Worm (Caenorhabditis elegans) whole organism, L1 larva: ENCODE results near the gene acs-20.

Source experiments
- C04F5.9 ChIP-seq: sonication (generic microtip); optimal IDR thresholded peaks from 2 replicates; lab custom pipeline; 2016; ENCODE audit warnings: missing genetic modification characterization, missing compliant biosample characterization
- C34B4.2 ChIP-seq: sonication (generic microtip); optimal IDR thresholded peaks from 2 replicates; lab custom pipeline; 2017; ENCODE audit warnings: mild to moderate bottlenecking, missing genetic modification characterization, missing compliant biosample characterization
- Y116A8C.19 ChIP-seq: sonication (generic microtip); optimal IDR thresholded peaks from 2 replicates; lab custom pipeline; 2016; ENCODE audit warnings: missing compliant biosample characterization, missing genetic modification characterization, borderline replicate concordance
- alr-1 ChIP-seq: fragments of 200-800 bp; sonication (Bioruptor generic); optimal IDR thresholded peaks from 2 replicates; lab custom pipeline; 2018; ENCODE audit warnings: borderline replicate concordance, mild to moderate bottlenecking, missing genetic modification characterization, missing compliant biosample characterization
- ama-1 ChIP-seq: fragments of 150-350 bp; optimal IDR thresholded peaks from 2 replicates; lab custom pipeline; 2014
- blmp-1 ChIP-seq: fragments of 150-350 bp; optimal IDR thresholded peaks from 2 replicates; lab custom pipeline; 2014; ENCODE audit warnings: missing biosample characterization, missing genetic modification characterization
- ceh-82 ChIP-seq, 3 experiments: fragments of 150-350 bp in 1 of 3; sonication (generic microtip) in 2 of 3; optimal IDR thresholded peaks; 2 replicates each; lab custom pipeline; 2014 to 2017; ENCODE audit warnings: missing biosample characterization in 3 of 3, missing genetic modification characterization in 3 of 3
- ceh-90 ChIP-seq: sonication (generic microtip); optimal IDR thresholded peaks from 2 replicates; lab custom pipeline; 2016; ENCODE audit warnings: missing genetic modification characterization, missing compliant biosample characterization
- dpl-1 ChIP-seq, 3 experiments: fragments of 150-350 bp in 2 of 3; sonication (generic microtip) in 1 of 3; optimal IDR thresholded peaks; 2 replicates each; lab custom pipeline; 2014 to 2017; ENCODE audit warnings: missing biosample characterization in 3 of 3, missing genetic modification characterization in 3 of 3, missing genetic modification reagents in 3 of 3
- efl-1 ChIP-seq, 4 experiments: fragments of 150-350 bp; optimal IDR thresholded peaks in 3 of 4; peaks in 1 of 4; 1 replicate in 1 of 4; 2 replicates in 3 of 4; lab custom pipeline; 2014; ENCODE audit warnings: missing biosample characterization in 2 of 4, missing genetic modification characterization in 2 of 4, missing genetic modification reagents in 2 of 4
- efl-3 ChIP-seq: fragments of 200-800 bp; sonication (Bioruptor generic); optimal IDR thresholded peaks from 2 replicates; lab custom pipeline; 2018; ENCODE audit warnings: mild to moderate bottlenecking, missing genetic modification characterization, missing compliant biosample characterization
- egl-13 ChIP-seq: sonication (generic microtip); optimal IDR thresholded peaks from 2 replicates; lab custom pipeline; 2016; ENCODE audit warnings: missing genotype, missing genetic modification reagents, missing genetic modification characterization, missing compliant biosample characterization
- elt-2 ChIP-seq: sonication (generic microtip); optimal IDR thresholded peaks from 2 replicates; lab custom pipeline; 2016; ENCODE audit warnings: missing genetic modification characterization, mild to moderate bottlenecking, inconsistent platforms, missing compliant biosample characterization, missing genetic modification reagents
- elt-3 ChIP-seq, 6 experiments: fragments of 150-350 bp in 1 of 6; sonication (generic microtip); optimal IDR thresholded peaks; 2 replicates each; lab custom pipeline; 2017 to 2018; ENCODE audit warnings: missing biosample characterization in 6 of 6, missing genetic modification characterization in 6 of 6, inconsistent platforms in 1 of 6
- fkh-4 ChIP-seq: sonication (generic microtip); optimal IDR thresholded peaks from 2 replicates; lab custom pipeline; 2016; ENCODE audit warnings: missing compliant biosample characterization, missing genetic modification characterization, borderline replicate concordance
- grh-1 ChIP-seq: fragments of 200-800 bp; sonication (Bioruptor generic); IDR thresholded peaks from 2 replicates; pipeline ENCODE4 v1.3.6; 2022; ENCODE audit warnings: missing genetic modification reagents, missing genetic modification characterization, missing compliant biosample characterization
- hpl-2 ChIP-seq: fragments of 150-350 bp; optimal IDR thresholded peaks from 2 replicates; lab custom pipeline; 2014; ENCODE audit warnings: missing biosample characterization, missing genetic modification reagents, missing genetic modification characterization
- irx-1 ChIP-seq: sonication (generic microtip); optimal IDR thresholded peaks from 2 replicates; lab custom pipeline; 2016; ENCODE audit warnings: missing genetic modification characterization, missing compliant biosample characterization
- lin-14 ChIP-seq: fragments of 200-800 bp; sonication (Bioruptor generic); optimal IDR thresholded peaks from 2 replicates; lab custom pipeline; 2018; ENCODE audit warnings: mild to moderate bottlenecking, missing genetic modification characterization, moderate library complexity, missing compliant biosample characterization
- lin-39 ChIP-seq: fragments of 150-350 bp; optimal IDR thresholded peaks from 2 replicates; lab custom pipeline; 2014; ENCODE audit warnings: missing biosample characterization, missing genetic modification reagents, missing genetic modification characterization
- lsy-2 ChIP-seq, 2 experiments: fragments of 150-350 bp; optimal IDR thresholded peaks; 2 replicates each; lab custom pipeline; 2014; ENCODE audit warnings: missing biosample characterization in 2 of 2, missing genetic modification characterization in 2 of 2
- mep-1 ChIP-seq: fragments of 150-350 bp; optimal IDR thresholded peaks from 2 replicates; lab custom pipeline; 2014; ENCODE audit warnings: missing biosample characterization, missing genetic modification characterization
- nhr-71 ChIP-seq: sonication (generic microtip); optimal IDR thresholded peaks from 2 replicates; lab custom pipeline; 2016; ENCODE audit warnings: mild to moderate bottlenecking, missing genetic modification characterization, moderate library complexity, missing compliant biosample characterization
- nhr-77 ChIP-seq: fragments of 150-350 bp; optimal IDR thresholded peaks from 2 replicates; lab custom pipeline; 2014; ENCODE audit warnings: missing biosample characterization, missing genetic modification characterization
- nhr-90 ChIP-seq: sonication (generic microtip); optimal IDR thresholded peaks from 2 replicates; lab custom pipeline; 2016; ENCODE audit warnings: mild to moderate bottlenecking, missing genetic modification characterization, missing compliant biosample characterization; ENCODE audit not compliant: poor library complexity
- pag-3 ChIP-seq: sonication (generic microtip); optimal IDR thresholded peaks from 2 replicates; lab custom pipeline; 2017; ENCODE audit warnings: missing genetic modification characterization, mild to moderate bottlenecking, missing compliant biosample characterization, antibody characterized with exemption, borderline replicate concordance; ENCODE audit not compliant: insufficient read depth
- pqm-1 ChIP-seq: sonication (generic microtip); optimal IDR thresholded peaks from 3 replicates; lab custom pipeline; 2017; ENCODE audit warnings: missing biosample characterization, missing genetic modification characterization
- snu-23 ChIP-seq: sonication (generic microtip); optimal IDR thresholded peaks from 2 replicates; lab custom pipeline; 2016; ENCODE audit warnings: missing genetic modification characterization, missing compliant biosample characterization
- sox-4 ChIP-seq: sonication (generic microtip); optimal IDR thresholded peaks from 2 replicates; lab custom pipeline; 2016; ENCODE audit warnings: missing genetic modification characterization, missing compliant biosample characterization
- sup-37 ChIP-seq: fragments of 200-800 bp; sonication (Bioruptor generic); optimal IDR thresholded peaks from 2 replicates; lab custom pipeline; 2018; ENCODE audit warnings: mild to moderate bottlenecking, missing genetic modification characterization, missing compliant biosample characterization
- swsn-7 ChIP-seq: sonication (generic microtip); optimal IDR thresholded peaks from 2 replicates; lab custom pipeline; 2016; ENCODE audit warnings: missing genetic modification characterization, missing compliant biosample characterization
- vab-15 ChIP-seq: sonication (generic microtip); optimal IDR thresholded peaks from 2 replicates; lab custom pipeline; 2017; ENCODE audit warnings: missing genotype, mild to moderate bottlenecking, missing genetic modification characterization, missing compliant biosample characterization

The acs-20 gene

DNA sequence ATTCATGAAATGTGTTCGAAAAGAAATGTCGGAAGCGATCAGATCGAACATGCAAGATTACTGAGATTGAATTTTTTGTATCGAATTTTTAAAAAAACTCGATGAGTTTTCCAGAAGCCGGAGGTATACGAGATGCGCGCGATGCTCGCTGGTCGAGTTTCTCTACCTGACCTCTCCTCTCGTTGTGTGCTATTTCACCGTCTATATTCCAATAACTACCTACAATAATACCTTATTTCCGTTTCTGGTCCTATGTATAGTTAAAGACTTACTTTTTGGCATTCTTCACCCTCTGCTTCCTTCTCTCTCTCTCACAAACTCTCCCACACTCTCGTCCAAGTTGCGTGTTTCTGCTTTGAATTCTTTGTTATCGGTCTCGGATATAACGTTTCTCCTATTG, 27.2 kb downstream of the acs-20 start:
- no peak for TF ChIP-seq irx-1 (tag; lab: Kevin White, UChicago)
- TF ChIP-seq, all 84 proteins: peak for 0

DNA sequence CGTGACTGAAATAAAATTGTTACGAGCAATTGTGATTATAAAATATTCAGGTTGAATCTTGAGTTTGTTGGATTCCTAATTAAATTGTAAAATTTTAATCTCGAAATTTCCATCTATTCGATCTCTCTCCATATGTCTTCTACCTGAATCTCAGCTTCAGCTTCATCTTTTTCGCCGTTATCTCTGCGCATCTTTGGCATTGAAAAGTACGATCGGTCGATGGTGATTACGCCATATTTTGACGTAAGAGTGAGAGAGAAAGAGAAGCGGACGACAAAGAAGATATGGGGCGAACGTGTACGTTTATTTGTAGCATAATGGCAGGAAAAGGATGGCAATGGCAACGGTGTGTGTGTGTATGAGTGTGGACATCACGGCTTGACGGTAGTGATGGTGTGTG, 31.9 kb downstream of the acs-20 start:
- peak; percentile 11 for TF ChIP-seq blmp-1 (tag; lab: Kevin White, UChicago)
- TF ChIP-seq ama-1 (lab: Kevin White, UChicago), result no peak
- TF ChIP-seq ceh-90 (tag; lab: Kevin White, UChicago), result no peak

DNA sequence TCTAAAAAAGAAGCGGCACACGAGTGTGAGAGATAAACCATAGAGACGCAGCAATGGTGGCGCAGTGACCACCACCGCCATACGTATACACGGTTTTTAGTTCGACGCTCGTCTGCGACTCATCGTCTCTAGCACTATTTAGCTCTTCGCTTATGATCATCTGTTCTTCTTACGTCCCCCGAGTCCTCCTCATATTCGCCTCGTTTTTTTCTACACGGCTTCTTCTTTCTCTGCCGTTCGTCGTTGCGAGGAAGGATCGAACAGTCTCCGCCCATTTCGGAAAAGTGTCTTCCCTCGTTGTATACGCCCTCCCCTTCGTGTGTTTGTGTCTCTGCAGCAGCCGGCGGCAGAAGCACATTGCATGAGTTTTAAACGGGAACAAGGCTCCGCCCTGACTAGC, 33.5 kb downstream of the acs-20 start:
- no peak for TF ChIP-seq pag-3 (tag; lab: Kevin White, UChicago)
- TF ChIP-seq Y116A8C.19 (tag; lab: Kevin White, UChicago), result no peak
- no peak for TF ChIP-seq efl-3 (GFP tag; lab: Kevin White, UChicago)
- TF ChIP-seq nhr-90 (tag; lab: Kevin White, UChicago), result no peak
- no peak for TF ChIP-seq efl-1 (optimal IDR thresholded peaks at IDR 0.05; lab: Kevin White, UChicago)
- peak in 1 of 2 experiments; percentile 90 for TF ChIP-seq efl-1 (GFP tag; optimal IDR thresholded peaks at IDR 0.05 in 1 of 2; lab: Kevin White, UChicago)
- no peak for TF ChIP-seq hpl-2 (GFP tag; lab: Kevin White, UChicago)
- TF ChIP-seq alr-1, result no peak
- no peak for TF ChIP-seq fkh-4 (tag; lab: Kevin White, UChicago)
- peak; percentile 15 for TF ChIP-seq lin-14 (GFP tag; lab: Kevin White, UChicago)

DNA sequence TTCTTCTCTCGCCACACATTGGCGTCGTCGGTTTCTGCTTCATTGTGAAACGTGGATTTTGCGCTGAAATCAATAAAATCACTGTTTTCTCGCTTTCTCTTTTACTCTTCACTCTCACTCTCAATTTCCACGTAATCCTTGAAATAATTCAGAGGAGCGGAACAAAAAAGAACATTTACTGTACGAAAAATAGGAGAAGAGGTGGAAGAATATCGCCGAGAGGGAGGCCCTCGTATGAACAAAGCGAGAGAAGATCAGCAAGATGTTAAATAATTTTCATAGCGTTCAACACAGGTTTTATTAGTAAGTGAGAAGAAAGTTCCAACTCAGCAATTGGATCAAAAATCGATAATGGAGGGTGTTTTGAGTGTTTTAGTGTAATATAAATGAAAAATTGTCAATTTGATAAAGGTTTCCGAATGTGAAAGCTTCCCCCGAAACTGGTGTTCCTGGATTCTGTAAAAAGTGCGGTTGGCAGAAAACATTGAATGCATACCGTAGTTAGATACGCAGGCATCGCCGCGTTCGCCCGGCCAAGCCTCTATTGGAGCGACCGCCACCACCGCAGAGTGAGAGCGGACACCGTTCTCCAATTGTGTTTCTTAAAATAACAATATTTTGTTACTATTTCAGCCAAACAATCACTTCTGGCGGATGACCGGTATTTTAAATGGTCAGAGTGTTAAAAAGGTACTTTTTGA, 37.0 kb downstream of the acs-20 start, which contains the start of the genes ccr-4 and ZC518.8:
TSS of gene ccr-4 (plus strand) at position 151 of the 701 bp plus-strand sequence.
TSS of gene ZC518.8 (minus strand) at position 517 of the 701 bp plus-strand sequence.
- TF ChIP-seq lin-14 (GFP tag; lab: Kevin White, UChicago) (no peak), lsy-2 (tag; optimal IDR thresholded peaks at IDR 0.05; lab: Kevin White, UChicago) (peak; percentile 33 to 87), C34B4.2 (tag; lab: Kevin White, UChicago) (no peak), Y116A8C.19 (tag; lab: Kevin White, UChicago) (no peak), blmp-1 (tag; lab: Kevin White, UChicago) (peak; percentile 22), hpl-2 (GFP tag; lab: Kevin White, UChicago) (no peak), grh-1 (GFP tag; lab: Robert Waterston, UW) (no peak), elt-3 (tag; optimal IDR thresholded peaks at IDR 0.05; lab: Kevin White, UChicago) (no peak), mep-1 (no peak), dpl-1 (GFP tag; optimal IDR thresholded peaks at IDR 0.05; lab: Kevin White, UChicago) (peak in 1 of 3 experiments; percentile 9), pqm-1 (tag; lab: Kevin White, UChicago) (no peak), elt-2 (tag; lab: Kevin White, UChicago) (no peak), C04F5.9 (tag; lab: Kevin White, UChicago) (no peak)

DNA sequence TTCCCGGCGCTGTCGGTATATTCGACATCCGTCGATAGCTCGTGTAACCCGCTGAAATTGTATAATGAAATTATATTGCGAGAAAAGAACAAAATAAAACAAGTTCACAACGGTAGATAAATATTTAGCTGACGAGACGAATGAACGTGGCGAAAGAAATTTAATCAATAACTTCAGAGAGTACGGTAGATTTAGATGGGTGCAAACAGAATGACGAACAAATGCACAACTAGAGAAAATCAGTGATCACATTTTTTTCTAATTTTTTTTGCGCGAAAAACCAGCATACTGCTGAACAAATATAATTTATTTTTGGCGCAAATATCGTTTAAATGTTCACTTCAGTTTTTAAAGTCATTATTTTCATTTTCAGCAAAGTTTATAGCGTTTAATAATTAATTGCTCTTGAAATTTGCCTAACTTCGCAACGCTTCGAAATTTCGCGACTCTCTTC, 37.7 kb downstream of the acs-20 start, which contains the start of gene sec-24.2:
TSS of gene sec-24.2 (minus strand) at position 51 of the 454 bp plus-strand sequence.
- TF ChIP-seq sox-4 (tag; lab: Kevin White, UChicago) (no peak), lin-39 (no peak), dpl-1 (GFP tag; optimal IDR thresholded peaks at IDR 0.05; lab: Kevin White, UChicago) (no peak), ama-1 (lab: Kevin White, UChicago) (no peak), efl-3 (GFP tag; lab: Kevin White, UChicago) (no peak), ceh-82 (tag; optimal IDR thresholded peaks at IDR 0.05; lab: Kevin White, UChicago) (no peak), nhr-71 (tag; lab: Kevin White, UChicago) (no peak), swsn-7 (tag; lab: Kevin White, UChicago) (no peak), snu-23 (GFP tag; lab: Kevin White, UChicago) (no peak), nhr-77 (tag; lab: Kevin White, UChicago) (no peak), grh-1 (GFP tag; lab: Robert Waterston, UW) (no peak), sup-37 (GFP tag; lab: Kevin White, UChicago) (no peak), egl-13 (tag; lab: Kevin White, UChicago) (no peak), vab-15 (no peak)
